Worm (Caenorhabditis elegans) whole organism, mixed stage, embryonic: ENCODE data around the gene C49A9.2.

ENCODE experiments used
- M03D4.4 ChIP-seq: sonication (generic microtip); optimal IDR thresholded peaks from 2 replicates; lab custom pipeline; 2017; ENCODE audit warnings: mild to moderate bottlenecking, missing genetic modification characterization, missing compliant biosample characterization
- bed-3 ChIP-seq: fragments of 200-800 bp; sonication (Bioruptor generic); optimal IDR thresholded peaks from 3 replicates; lab custom pipeline; 2018; ENCODE audit warnings: mild to moderate bottlenecking, missing genetic modification characterization, moderate library complexity, missing compliant biosample characterization
- blmp-1 ChIP-seq: fragments of 150-350 bp; optimal IDR thresholded peaks from 2 replicates; lab custom pipeline; 2014; ENCODE audit warnings: missing biosample characterization, missing genetic modification characterization
- ceh-39 ChIP-seq: fragments of 150-350 bp; optimal IDR thresholded peaks from 2 replicates; lab custom pipeline; 2014; ENCODE audit warnings: missing biosample characterization, missing genetic modification characterization
- ceh-43 ChIP-seq: fragments of 200-800 bp; sonication (Bioruptor generic); optimal IDR thresholded peaks from 2 replicates; lab custom pipeline; 2018; ENCODE audit warnings: mild to moderate bottlenecking, missing genetic modification characterization, moderate library complexity, missing compliant biosample characterization
- ceh-83 ChIP-seq: fragments of 200-800 bp; sonication (Bioruptor generic); optimal IDR thresholded peaks from 2 replicates; lab custom pipeline; 2018; ENCODE audit warnings: mild to moderate bottlenecking, missing genetic modification characterization, missing compliant biosample characterization
- ces-1 ChIP-seq: fragments of 150-350 bp; optimal IDR thresholded peaks from 2 replicates; lab custom pipeline; 2014; ENCODE audit warnings: missing biosample characterization, missing genetic modification reagents, missing genetic modification characterization
- cnd-1 ChIP-seq: fragments of 200-800 bp; sonication (Bioruptor generic); optimal IDR thresholded peaks from 2 replicates; lab custom pipeline; 2018; ENCODE audit warnings: mild to moderate bottlenecking, missing genetic modification characterization, missing compliant biosample characterization
- drap-1 ChIP-seq: fragments of 200-800 bp; sonication (Bioruptor generic); optimal IDR thresholded peaks from 3 replicates; lab custom pipeline; 2018; ENCODE audit warnings: mild to moderate bottlenecking, missing genetic modification characterization, missing compliant biosample characterization
- elt-1 ChIP-seq: sonication (generic microtip); optimal IDR thresholded peaks from 2 replicates; lab custom pipeline; 2017; ENCODE audit warnings: missing genetic modification characterization, mild to moderate bottlenecking, missing compliant biosample characterization, antibody characterized with exemption, moderate library complexity, borderline replicate concordance; ENCODE audit not compliant: insufficient read depth
- elt-3 ChIP-seq: fragments of 150-350 bp; optimal IDR thresholded peaks from 2 replicates; lab custom pipeline; 2014; ENCODE audit warnings: missing biosample characterization, missing genetic modification characterization
- flh-1 ChIP-seq: fragments of 200-800 bp; sonication (Bioruptor generic); optimal IDR thresholded peaks from 2 replicates; lab custom pipeline; 2018; ENCODE audit warnings: mild to moderate bottlenecking, missing genetic modification characterization, moderate library complexity, missing compliant biosample characterization
- lin-13 ChIP-seq: fragments of 150-350 bp; optimal IDR thresholded peaks from 2 replicates; lab custom pipeline; 2014; ENCODE audit warnings: missing biosample characterization, missing genetic modification characterization
- lin-32 ChIP-seq: fragments of 200-800 bp; sonication (Bioruptor generic); optimal IDR thresholded peaks from 2 replicates; lab custom pipeline; 2018; ENCODE audit warnings: mild to moderate bottlenecking, missing genetic modification characterization, missing compliant biosample characterization
- lsy-2 ChIP-seq: fragments of 150-350 bp; optimal IDR thresholded peaks from 2 replicates; lab custom pipeline; 2014; ENCODE audit warnings: missing biosample characterization, missing genetic modification characterization
- mab-5 ChIP-seq: fragments of 150-350 bp; optimal IDR thresholded peaks from 2 replicates; lab custom pipeline; 2014; ENCODE audit warnings: missing biosample characterization, missing genetic modification characterization
- mep-1 ChIP-seq: fragments of 150-350 bp; optimal IDR thresholded peaks from 2 replicates; lab custom pipeline; 2017; ENCODE audit warnings: missing biosample characterization, missing genetic modification reagents, missing genetic modification characterization, inconsistent platforms
- mls-2 ChIP-seq: sonication (generic microtip); optimal IDR thresholded peaks from 2 replicates; lab custom pipeline; 2016; ENCODE audit warnings: mild to moderate bottlenecking, missing genetic modification characterization, moderate library complexity, missing compliant biosample characterization
- nhr-12 ChIP-seq: fragments of 150-350 bp; optimal IDR thresholded peaks from 2 replicates; lab custom pipeline; 2014; ENCODE audit warnings: missing biosample characterization, missing genetic modification characterization
- nhr-2 ChIP-seq: fragments of 150-350 bp; optimal IDR thresholded peaks from 2 replicates; lab custom pipeline; 2014; ENCODE audit warnings: missing biosample characterization, missing genetic modification characterization
- nhr-237 ChIP-seq: fragments of 150-350 bp; optimal IDR thresholded peaks from 2 replicates; lab custom pipeline; 2014; ENCODE audit warnings: missing biosample characterization, missing genetic modification characterization
- nhr-28 ChIP-seq: fragments of 150-350 bp; optimal IDR thresholded peaks from 2 replicates; lab custom pipeline; 2014; ENCODE audit warnings: missing biosample characterization, missing genetic modification characterization
- nhr-76 ChIP-seq: sonication (generic microtip); optimal IDR thresholded peaks from 2 replicates; lab custom pipeline; 2017; ENCODE audit warnings: missing biosample characterization, missing genetic modification characterization
- sem-2 ChIP-seq: fragments of 200-800 bp; sonication (Bioruptor generic); optimal IDR thresholded peaks from 2 replicates; lab custom pipeline; 2018; ENCODE audit warnings: mild to moderate bottlenecking, missing genetic modification characterization, missing compliant biosample characterization
- snpc-4 ChIP-seq: fragments of 150-350 bp; optimal IDR thresholded peaks from 2 replicates; lab custom pipeline; 2014; ENCODE audit warnings: missing biosample characterization, missing genetic modification characterization
- sptf-1 ChIP-seq: sonication (generic microtip); optimal IDR thresholded peaks from 2 replicates; lab custom pipeline; 2017; ENCODE audit warnings: mild to moderate bottlenecking, missing genetic modification characterization, moderate library complexity, missing compliant biosample characterization
- unc-39 ChIP-seq: fragments of 150-350 bp; optimal IDR thresholded peaks from 2 replicates; lab custom pipeline; 2014; ENCODE audit warnings: missing biosample characterization, missing genetic modification characterization
- unc-62 ChIP-seq: fragments of 150-350 bp; optimal IDR thresholded peaks from 2 replicates; lab custom pipeline; 2014; ENCODE audit warnings: missing biosample characterization, missing genetic modification reagents, missing genetic modification characterization
- zip-8 ChIP-seq: fragments of 150-350 bp; optimal IDR thresholded peaks from 2 replicates; lab custom pipeline; 2014; ENCODE audit warnings: missing biosample characterization, missing genetic modification characterization
- ztf-11 ChIP-seq: fragments of 150-350 bp; optimal IDR thresholded peaks from 2 replicates; lab custom pipeline; 2014; ENCODE audit warnings: missing biosample characterization, missing genetic modification characterization

The C49A9.2 gene

DNA sequence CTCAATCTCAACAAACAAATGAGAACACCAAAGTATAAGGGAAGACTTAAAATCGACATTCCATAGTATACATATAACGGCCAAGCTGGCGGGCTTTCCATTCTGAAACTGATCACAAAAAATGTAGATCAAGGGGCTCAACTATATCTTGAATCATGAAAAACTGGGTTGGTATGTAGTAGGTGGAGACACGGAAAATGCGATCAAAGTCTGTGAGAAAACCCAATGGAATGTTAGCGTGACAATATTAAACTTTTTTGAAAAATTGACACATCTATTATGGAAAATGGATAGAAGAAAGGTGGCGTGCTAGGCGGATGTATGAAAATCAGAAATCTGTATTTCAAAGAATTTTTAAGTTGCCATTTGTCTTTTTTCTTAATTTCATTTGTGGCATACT lies 38.0 kb downstream of the C49A9.2 start, which contains the start of gene srv-28:
Gene srv-28, minus strand, starts transcription at position 101 of the 400 bp plus-strand sequence.
- TF ChIP-seq elt-1 (no peak), nhr-237 (tag; lab: Kevin White, UChicago) (no peak), cnd-1 (tag; lab: Kevin White, UChicago) (no peak), mls-2 (tag; lab: Kevin White, UChicago) (no peak), M03D4.4 (tag; lab: Kevin White, UChicago) (no peak), nhr-12 (tag; lab: Kevin White, UChicago) (no peak), mep-1 (tag; lab: Kevin White, UChicago) (no peak), snpc-4 (no peak), nhr-76 (tag; lab: Kevin White, UChicago) (no peak), mab-5 (tag; lab: Kevin White, UChicago) (no peak), zip-8 (tag; lab: Kevin White, UChicago) (no peak)

DNA sequence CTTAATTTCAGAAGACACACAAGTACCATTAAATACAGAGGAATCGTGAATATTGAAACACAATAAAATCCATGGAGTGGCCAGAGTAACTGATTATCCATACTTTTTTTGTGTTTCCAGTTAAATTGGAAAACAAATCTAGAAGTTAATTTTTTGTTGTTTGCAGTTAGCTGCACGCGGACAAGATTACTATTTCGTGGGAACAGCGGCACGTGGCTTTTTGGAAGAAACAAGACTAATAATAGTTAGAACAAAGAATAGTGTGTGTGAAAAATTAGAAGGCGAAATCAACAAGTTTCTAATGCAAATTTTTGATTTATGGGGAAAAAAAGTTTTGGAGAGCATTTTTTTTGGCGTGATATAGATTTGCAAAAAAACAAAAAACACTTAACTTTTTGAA lies 41.3 kb downstream of the C49A9.2 start, which contains the start of gene srv-29:
Gene srv-29, minus strand, starts transcription at position 101 of the 400 bp plus-strand sequence.
- TF ChIP-seq nhr-28 (tag; lab: Kevin White, UChicago) (no peak), ceh-39 (tag; lab: Kevin White, UChicago) (no peak), flh-1 (no peak), snpc-4 (no peak), nhr-76 (tag; lab: Kevin White, UChicago) (no peak), ceh-83 (GFP tag; lab: Kevin White, UChicago) (no peak), mls-2 (tag; lab: Kevin White, UChicago) (no peak), nhr-2 (tag; lab: Kevin White, UChicago) (no peak), sptf-1 (tag; lab: Kevin White, UChicago) (no peak), ceh-43 (GFP tag; lab: Kevin White, UChicago) (no peak), bed-3 (GFP tag; lab: Kevin White, UChicago) (no peak), lsy-2 (tag; lab: Kevin White, UChicago) (no peak), zip-8 (tag; lab: Kevin White, UChicago) (no peak), sem-2 (GFP tag; lab: Kevin White, UChicago) (no peak), cnd-1 (tag; lab: Kevin White, UChicago) (no peak)

DNA sequence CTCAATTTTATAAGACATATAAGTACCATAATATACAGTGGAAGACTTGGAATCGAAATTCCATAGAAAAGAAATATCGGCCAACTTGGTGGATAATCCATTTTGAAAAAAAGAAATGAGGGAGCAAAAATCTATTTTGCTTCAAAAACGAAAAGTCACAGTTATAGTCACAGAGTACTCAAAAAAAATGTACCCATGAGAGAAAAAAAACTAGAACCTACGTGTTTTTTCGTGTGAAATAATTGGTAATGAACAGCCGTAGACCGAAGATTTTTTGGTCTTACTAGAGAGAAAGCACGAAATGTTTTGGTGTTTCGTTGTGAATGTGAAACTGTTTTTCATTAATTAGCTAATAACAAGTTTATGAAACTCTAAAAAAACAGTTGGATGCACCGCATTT lies 44.1 kb downstream of the C49A9.2 start, which contains the start of gene srv-30:
Gene srv-30, minus strand, starts transcription at position 101 of the 400 bp plus-strand sequence.
- TF ChIP-seq bed-3 (GFP tag; lab: Kevin White, UChicago) (no peak), sptf-1 (tag; lab: Kevin White, UChicago) (no peak), drap-1 (GFP tag; lab: Kevin White, UChicago) (no peak), ztf-11 (no peak), nhr-76 (tag; lab: Kevin White, UChicago) (no peak), lin-32 (no peak), unc-39 (tag; lab: Kevin White, UChicago) (no peak), elt-1 (no peak), lsy-2 (tag; lab: Kevin White, UChicago) (no peak), nhr-28 (tag; lab: Kevin White, UChicago) (no peak), zip-8 (tag; lab: Kevin White, UChicago) (no peak)
- TF ChIP-seq, all 35 proteins: peak for 0

DNA sequence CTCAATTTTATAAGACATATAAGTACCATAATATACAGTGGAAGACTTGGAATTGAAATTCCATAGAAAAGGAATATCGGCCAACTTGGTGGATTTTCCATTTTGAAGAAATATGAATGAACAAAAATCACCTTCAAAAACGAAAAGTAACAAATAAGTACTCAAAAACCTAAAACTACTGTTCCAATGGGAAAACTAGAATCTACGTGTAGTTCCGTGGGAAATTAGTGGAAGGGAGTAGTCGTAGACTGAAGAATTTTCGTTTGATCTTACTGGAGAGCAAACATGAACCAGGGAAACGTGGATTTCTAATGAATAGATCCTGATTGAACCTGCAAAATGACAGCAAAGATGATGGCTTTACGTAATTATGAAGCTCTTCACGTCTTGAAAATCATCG lies 46.7 kb downstream of the C49A9.2 start, which contains the start of gene srv-31:
Gene srv-31, minus strand, starts transcription at position 101 of the 400 bp plus-strand sequence.
- no peak for TF ChIP-seq sem-2 (GFP tag; lab: Kevin White, UChicago)
- no peak for TF ChIP-seq M03D4.4 (tag; lab: Kevin White, UChicago)
- no peak for TF ChIP-seq cnd-1 (tag; lab: Kevin White, UChicago)
- no peak for TF ChIP-seq blmp-1 (tag; lab: Kevin White, UChicago)
- no peak for TF ChIP-seq unc-62 (GFP tag; lab: Kevin White, UChicago)
- no peak for TF ChIP-seq elt-3
- no peak for TF ChIP-seq nhr-12 (tag; lab: Kevin White, UChicago)
- TF ChIP-seq lin-32: no peak
- TF ChIP-seq bed-3 (GFP tag; lab: Kevin White, UChicago): no peak
- no peak for TF ChIP-seq lin-13 (tag; lab: Kevin White, UChicago)
- no peak for TF ChIP-seq nhr-2 (tag; lab: Kevin White, UChicago)
- no peak for TF ChIP-seq ces-1
- TF ChIP-seq, all 35 proteins: peak for 0

DNA sequence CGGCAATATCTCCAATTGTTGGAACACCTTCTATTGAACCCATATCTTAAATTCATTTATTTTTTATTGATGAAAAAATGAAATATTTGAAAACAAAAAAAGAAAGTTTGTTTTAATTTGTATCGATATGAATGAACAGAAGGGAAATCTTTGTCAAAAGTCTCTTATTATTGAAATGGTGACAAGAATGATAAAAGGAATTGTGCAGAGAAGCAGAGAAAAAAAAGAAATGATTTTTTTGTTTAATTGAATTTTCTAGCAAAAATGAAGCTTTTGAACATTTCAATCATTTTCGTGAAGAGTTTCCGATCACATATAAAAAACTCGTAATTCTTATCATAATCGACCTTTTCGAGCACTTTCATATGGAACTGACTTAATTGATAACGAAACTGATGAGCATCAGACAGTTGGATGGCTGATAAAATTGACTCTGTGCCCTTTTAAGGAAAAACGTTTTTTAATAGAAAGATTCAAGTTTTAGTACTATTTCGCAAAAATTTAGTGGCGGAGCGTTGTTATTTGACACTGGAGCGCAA lies 50.5 kb downstream of the C49A9.2 start, which contains the start of the genes aat-4 and T13A10.1:
Gene aat-4, minus strand, starts transcription at position 51 of the 539 bp plus-strand sequence.
Gene T13A10.1, plus strand, starts transcription at position 411 of the 539 bp plus-strand sequence.
- no peak for TF ChIP-seq mab-5 (tag; lab: Kevin White, UChicago)
- no peak for TF ChIP-seq nhr-28 (tag; lab: Kevin White, UChicago)
- TF ChIP-seq M03D4.4 (tag; lab: Kevin White, UChicago): no peak
- no peak for TF ChIP-seq elt-3
- no peak for TF ChIP-seq unc-62 (GFP tag; lab: Kevin White, UChicago)
